Fruit fly (Drosophila melanogaster) whole organism, wandering third instar larva: Measurements from ENCODE around the gene Mbs.
A peak's percentile ranks its signal among the peaks of the same experiment; 100 is the strongest.

ENCODE experiments used
- N ChIP-seq: fragments of >200 bp; optimal IDR thresholded peaks from 2 replicates; lab custom pipeline; 2018; ENCODE audit warnings: missing biosample characterization, missing external identifiers, missing genetic modification characterization
- br ChIP-seq: fragments of 200-800 bp; sonication (Bioruptor generic); optimal IDR thresholded peaks from 2 replicates; lab custom pipeline; 2016; ENCODE audit warnings: missing biosample characterization, missing genetic modification characterization
- dmrt93B ChIP-seq: fragments of 200-800 bp; sonication (Bioruptor generic); optimal IDR thresholded peaks from 2 replicates; lab custom pipeline; 2018; ENCODE audit warnings: missing biosample characterization, mild to moderate bottlenecking, missing genetic modification characterization
- h ChIP-seq: fragments of 200-800 bp; sonication (Bioruptor generic); optimal IDR thresholded peaks from 3 replicates; lab custom pipeline; 2016; ENCODE audit warnings: missing biosample characterization, mild to moderate bottlenecking, missing genetic modification characterization

dm6 chr3L:16027163-16027633 lies 24.6 kb upstream of the Mbs start:
- peak; percentile 58 for TF ChIP-seq br (GFP tag; lab: Kevin White, UChicago)
- TF ChIP-seq dmrt93B = peak; percentile 13
- peak; percentile 54 for TF ChIP-seq h (GFP tag; lab: Kevin White, UChicago)
- TF ChIP-seq N (GFP tag; lab: Kevin White, UChicago) = no peak
